Worm (Caenorhabditis elegans) whole organism, L3 larva: ENCODE results near the gene air-1.

Source experiments
- R02D3.7 ChIP-seq: fragments of 150-350 bp; optimal IDR thresholded peaks from 2 replicates; lab custom pipeline; 2014; ENCODE audit warnings: missing biosample characterization, missing genetic modification characterization
- ZK546.5 ChIP-seq: sonication (generic microtip); optimal IDR thresholded peaks from 2 replicates; lab custom pipeline; 2017; ENCODE audit warnings: missing biosample characterization, missing genetic modification characterization
- aly-2 ChIP-seq: fragments of 150-350 bp; optimal IDR thresholded peaks from 2 replicates; lab custom pipeline; 2014; ENCODE audit warnings: missing biosample characterization, missing genetic modification characterization
- ceh-16 ChIP-seq: sonication (generic microtip); optimal IDR thresholded peaks from 2 replicates; lab custom pipeline; 2017; ENCODE audit warnings: missing biosample characterization, missing genetic modification characterization
- ceh-28 ChIP-seq: fragments of 150-350 bp; optimal IDR thresholded peaks from 2 replicates; lab custom pipeline; 2014; ENCODE audit warnings: missing biosample characterization, missing genetic modification reagents, missing genetic modification characterization
- ceh-82 ChIP-seq: fragments of 150-350 bp; optimal IDR thresholded peaks from 2 replicates; lab custom pipeline; 2014; ENCODE audit warnings: missing biosample characterization, missing genetic modification characterization
- ceh-9 ChIP-seq: sonication (generic microtip); optimal IDR thresholded peaks from 2 replicates; lab custom pipeline; 2018; ENCODE audit warnings: missing biosample characterization, missing genetic modification characterization
- egl-27 ChIP-seq: sonication (generic microtip); optimal IDR thresholded peaks from 4 replicates; lab custom pipeline; 2017; ENCODE audit warnings: missing biosample characterization, missing genetic modification reagents, missing genetic modification characterization
- egl-5 ChIP-seq: fragments of 150-350 bp; optimal IDR thresholded peaks from 2 replicates; lab custom pipeline; 2017; ENCODE audit warnings: missing biosample characterization, missing genetic modification reagents, missing genetic modification characterization, inconsistent platforms
- eor-1 ChIP-seq, 2 experiments: fragments of 150-350 bp; optimal IDR thresholded peaks; 2 replicates each; lab custom pipeline; 2014 to 2018; ENCODE audit warnings: missing biosample characterization in 2 of 2, missing genetic modification characterization in 2 of 2
- fkh-10 ChIP-seq: sonication (generic microtip); optimal IDR thresholded peaks from 2 replicates; lab custom pipeline; 2017; ENCODE audit warnings: missing biosample characterization, missing genetic modification reagents, missing genetic modification characterization
- fkh-2 ChIP-seq: fragments of 150-350 bp; optimal IDR thresholded peaks from 2 replicates; lab custom pipeline; 2014; ENCODE audit warnings: missing biosample characterization, missing genetic modification reagents, missing genetic modification characterization
- jun-1 ChIP-seq: fragments of 150-350 bp; optimal IDR thresholded peaks from 2 replicates; lab custom pipeline; 2014; ENCODE audit warnings: missing biosample characterization, missing genetic modification reagents, missing genetic modification characterization
- lin-15B ChIP-seq: fragments of 150-350 bp; optimal IDR thresholded peaks from 2 replicates; lab custom pipeline; 2014; ENCODE audit warnings: missing biosample characterization, missing genetic modification characterization
- lin-39 ChIP-seq: fragments of 150-350 bp; optimal IDR thresholded peaks from 2 replicates; lab custom pipeline; 2018; ENCODE audit warnings: missing biosample characterization, missing genetic modification reagents, missing genetic modification characterization
- lsy-12 ChIP-seq: sonication (generic microtip); optimal IDR thresholded peaks from 2 replicates; lab custom pipeline; 2016; ENCODE audit warnings: mild to moderate bottlenecking, missing genetic modification characterization, missing compliant biosample characterization
- nfya-1 ChIP-seq: sonication (generic microtip); optimal IDR thresholded peaks from 2 replicates; lab custom pipeline; 2017; ENCODE audit warnings: missing genetic modification characterization, mild to moderate bottlenecking, missing compliant biosample characterization, antibody characterized with exemption, moderate library complexity; ENCODE audit not compliant: insufficient read depth
- nhr-12 ChIP-seq: fragments of 150-350 bp; optimal IDR thresholded peaks from 2 replicates; lab custom pipeline; 2014; ENCODE audit warnings: missing biosample characterization, missing genetic modification characterization
- nhr-23 ChIP-seq: fragments of 150-350 bp; optimal IDR thresholded peaks from 2 replicates; lab custom pipeline; 2014; ENCODE audit warnings: missing biosample characterization, missing genetic modification reagents, missing genetic modification characterization
- nhr-237 ChIP-seq: fragments of 150-350 bp; optimal IDR thresholded peaks from 2 replicates; lab custom pipeline; 2014; ENCODE audit warnings: missing biosample characterization, missing genetic modification characterization
- nhr-25 ChIP-seq: sonication (generic microtip); optimal IDR thresholded peaks from 2 replicates; lab custom pipeline; 2017; ENCODE audit warnings: missing biosample characterization, missing genetic modification characterization
- nhr-43 ChIP-seq: sonication (generic microtip); optimal IDR thresholded peaks from 2 replicates; lab custom pipeline; 2016; ENCODE audit warnings: mild to moderate bottlenecking, missing genetic modification characterization, missing compliant biosample characterization; ENCODE audit not compliant: poor library complexity, severe bottlenecking
- nhr-67 ChIP-seq: fragments of 150-350 bp; optimal IDR thresholded peaks from 2 replicates; lab custom pipeline; 2014; ENCODE audit warnings: missing biosample characterization, missing genetic modification characterization
- nhr-76 ChIP-seq: fragments of 150-350 bp; sonication (generic microtip); optimal IDR thresholded peaks from 5 replicates; lab custom pipeline; 2014; ENCODE audit warnings: missing biosample characterization, missing genetic modification characterization
- nhr-77 ChIP-seq: fragments of 150-350 bp; optimal IDR thresholded peaks from 2 replicates; lab custom pipeline; 2014; ENCODE audit warnings: missing biosample characterization, missing genetic modification characterization
- pha-4 ChIP-seq: fragments of 150-350 bp; optimal IDR thresholded peaks from 2 replicates; lab custom pipeline; 2014; ENCODE audit warnings: missing biosample characterization, missing genetic modification reagents, missing genetic modification characterization
- sea-2 ChIP-seq: fragments of 150-350 bp; sonication (generic microtip); optimal IDR thresholded peaks from 4 replicates; lab custom pipeline; 2014; ENCODE audit warnings: missing biosample characterization, missing genetic modification reagents, missing genetic modification characterization
- skn-1 ChIP-seq: fragments of 150-350 bp; optimal IDR thresholded peaks from 2 replicates; lab custom pipeline; 2014; ENCODE audit warnings: missing biosample characterization, missing genetic modification characterization
- snpc-4 ChIP-seq: fragments of 150-350 bp; optimal IDR thresholded peaks from 2 replicates; lab custom pipeline; 2014; ENCODE audit warnings: missing biosample characterization, missing genetic modification characterization
- tbx-2 ChIP-seq: sonication (generic microtip); optimal IDR thresholded peaks from 2 replicates; lab custom pipeline; 2016; ENCODE audit warnings: mild to moderate bottlenecking, missing genetic modification characterization, missing compliant biosample characterization
- unc-39 ChIP-seq: sonication (generic microtip); optimal IDR thresholded peaks from 4 replicates; lab custom pipeline; 2017; ENCODE audit warnings: missing biosample characterization, missing genetic modification characterization
- zag-1 ChIP-seq: fragments of 150-350 bp; optimal IDR thresholded peaks from 2 replicates; lab custom pipeline; 2014; ENCODE audit warnings: missing biosample characterization, missing genetic modification characterization
- ztf-11 ChIP-seq: fragments of 150-350 bp; optimal IDR thresholded peaks from 2 replicates; lab custom pipeline; 2014; ENCODE audit warnings: missing biosample characterization, missing genetic modification characterization
- ztf-4 ChIP-seq: fragments of 150-350 bp; optimal IDR thresholded peaks from 2 replicates; lab custom pipeline; 2014; ENCODE audit warnings: missing biosample characterization, missing genetic modification characterization

The air-1 gene

ce11 chrV:8185737-8186136 is 35.6 kb upstream of the air-1 start, which contains the start of gene F20D6.2:
Gene F20D6.2, plus strand, starts transcription at chrV:8186037.
- no peak for TF ChIP-seq nhr-237 (tag; lab: Kevin White, UChicago)
- no peak for TF ChIP-seq nhr-12 (tag; lab: Kevin White, UChicago)
- TF ChIP-seq zag-1 (tag; lab: Kevin White, UChicago), result no peak
- TF ChIP-seq jun-1 (tag; lab: Kevin White, UChicago), result no peak
- no peak for TF ChIP-seq fkh-2
- TF ChIP-seq nfya-1 (tag; lab: Kevin White, UChicago), result no peak
- no peak for TF ChIP-seq pha-4 (tag; lab: Kevin White, UChicago)
- no peak for TF ChIP-seq nhr-25
- no peak for TF ChIP-seq egl-5 (tag; lab: Kevin White, UChicago)
- TF ChIP-seq lin-15B (tag; lab: Kevin White, UChicago), result no peak
- TF ChIP-seq ZK546.5, result no peak
- no peak for TF ChIP-seq nhr-77 (tag; lab: Kevin White, UChicago)
- TF ChIP-seq tbx-2 (tag; lab: Kevin White, UChicago), result no peak

- TF ChIP-seq fkh-2 (no peak), fkh-10 (GFP tag; lab: Kevin White, UChicago) (no peak), sea-2 (no peak), pha-4 (tag; lab: Kevin White, UChicago) (no peak), lin-15B (tag; lab: Kevin White, UChicago) (no peak), ztf-4 (tag; lab: Kevin White, UChicago) (no peak), ztf-11 (tag; lab: Kevin White, UChicago) (no peak), unc-39 (tag; lab: Kevin White, UChicago) (no peak), aly-2 (tag; lab: Kevin White, UChicago) (no peak), nhr-43 (tag; lab: Kevin White, UChicago) (no peak), nfya-1 (tag; lab: Kevin White, UChicago) (no peak), egl-27 (tag; lab: Kevin White, UChicago) (no peak), ZK546.5 (no peak), eor-1 (tag; optimal IDR thresholded peaks at IDR 0.05; lab: Kevin White, UChicago) (no peak), nhr-23 (tag; lab: Kevin White, UChicago) (no peak), zag-1 (tag; lab: Kevin White, UChicago) (no peak), skn-1 (tag; lab: Kevin White, UChicago) (no peak), nhr-67 (tag; lab: Kevin White, UChicago) (no peak)
These were observed 32.9 kb upstream of the air-1 start, which contains the start of gene F20D6.15 for ce11 chrV:8188421-8188820. Gene F20D6.15, minus strand, starts transcription at chrV:8188467.

ce11 chrV:8190016-8190415 is 31.3 kb upstream of the air-1 start, which contains the start of gene F20D6.12:
Gene F20D6.12, minus strand, starts transcription at chrV:8190116.
- no peak for TF ChIP-seq ceh-28 (tag; lab: Kevin White, UChicago)
- TF ChIP-seq ceh-9 (tag; lab: Kevin White, UChicago), result no peak
- no peak for TF ChIP-seq sea-2
- TF ChIP-seq lin-15B (tag; lab: Kevin White, UChicago), result no peak
- TF ChIP-seq ztf-11 (tag; lab: Kevin White, UChicago), result no peak
- no peak for TF ChIP-seq R02D3.7 (tag; lab: Kevin White, UChicago)
- no peak for TF ChIP-seq lin-39 (tag; lab: Kevin White, UChicago)
- TF ChIP-seq nhr-23 (tag; lab: Kevin White, UChicago), result no peak
- TF ChIP-seq lsy-12 (tag; lab: Kevin White, UChicago), result no peak
- no peak for TF ChIP-seq nhr-76 (tag; lab: Kevin White, UChicago)
- no peak for TF ChIP-seq tbx-2 (tag; lab: Kevin White, UChicago)
- TF ChIP-seq snpc-4, result no peak
- TF ChIP-seq ZK546.5, result no peak
- TF ChIP-seq ztf-4 (tag; lab: Kevin White, UChicago), result no peak
- no peak for TF ChIP-seq zag-1 (tag; lab: Kevin White, UChicago)
- TF ChIP-seq, all 47 proteins: peak for 0

- TF ChIP-seq aly-2 (tag; lab: Kevin White, UChicago), result no peak
- no peak for TF ChIP-seq ceh-9 (tag; lab: Kevin White, UChicago)
- TF ChIP-seq ceh-16 (tag; lab: Kevin White, UChicago), result no peak
- no peak for TF ChIP-seq ZK546.5
- no peak for TF ChIP-seq egl-27 (tag; lab: Kevin White, UChicago)
- TF ChIP-seq sea-2, result no peak
- TF ChIP-seq ceh-28 (tag; lab: Kevin White, UChicago), result no peak
- no peak for TF ChIP-seq nhr-67 (tag; lab: Kevin White, UChicago)
- TF ChIP-seq jun-1 (tag; lab: Kevin White, UChicago), result no peak
- no peak for TF ChIP-seq unc-39 (tag; lab: Kevin White, UChicago)
- TF ChIP-seq nhr-76 (tag; lab: Kevin White, UChicago), result no peak
- no peak for TF ChIP-seq nhr-237 (tag; lab: Kevin White, UChicago)
- no peak for TF ChIP-seq ceh-82 (tag; lab: Kevin White, UChicago)
- TF ChIP-seq zag-1 (tag; lab: Kevin White, UChicago), result no peak
- no peak for TF ChIP-seq egl-5 (tag; lab: Kevin White, UChicago)
- no peak for TF ChIP-seq nhr-77 (tag; lab: Kevin White, UChicago)
These were observed 30.9 kb upstream of the air-1 start, which contains the start of gene F20D6.1 for ce11 chrV:8190430-8190829. Gene F20D6.1, plus strand, starts transcription at chrV:8190730.
